Worm (Caenorhabditis elegans): ENCODE measurements around the gene F42H10.6.

- TF ChIP-seq somi-1 (GFP tag; optimal IDR thresholded peaks at IDR 0.05) (no peak), ama-1 (optimal IDR thresholded peaks at IDR 0.05) (no peak), ama-1 (GFP tag; optimal IDR thresholded peaks at IDR 0.05) (no peak), attf-6 (GFP tag; IDR thresholded peaks at IDR 0.05) (no peak), athp-1 (tag; optimal IDR thresholded peaks at IDR 0.05) (no peak), ceh-27 (GFP tag; optimal IDR thresholded peaks at IDR 0.05) (no peak), snpc-4 (GFP tag; optimal IDR thresholded peaks at IDR 0.05) (peak; percentile 33), snpc-4 (tag; optimal IDR thresholded peaks at IDR 0.05) (peak in 2 of 4 experiments; percentile 61 to 81)
Observed at ce11 chrIII:8437763-8438414, 42.4 kb downstream of the F42H10.6 start.
